Fruit fly (Drosophila melanogaster) whole organism, prepupa: ENCODE results near the gene CG44198.

Source experiments
- CG10631 ChIP-seq: fragments of 200-800 bp; sonication (Bioruptor generic); optimal IDR thresholded peaks from 2 replicates; lab custom pipeline; 2016; ENCODE audit warnings: missing biosample characterization, missing genetic modification characterization
- CG1621 ChIP-seq: fragments of 200-800 bp; sonication (Bioruptor generic); optimal IDR thresholded peaks from 3 replicates; lab custom pipeline; 2018; ENCODE audit warnings: missing biosample characterization, mild to moderate bottlenecking, missing genetic modification characterization
- CG4318 ChIP-seq: fragments of 200-800 bp; sonication (Bioruptor generic); optimal IDR thresholded peaks from 3 replicates; lab custom pipeline; 2017; ENCODE audit warnings: missing biosample characterization, mild to moderate bottlenecking, missing genetic modification characterization
- CG6163 ChIP-seq: fragments of 200-800 bp; sonication (Bioruptor generic); IDR thresholded peaks from 3 replicates; pipeline ENCODE4 v1.3.6; 2022; ENCODE audit warnings: missing biosample characterization, missing genetic modification characterization
- Ets21C ChIP-seq: fragments of 200-800 bp; sonication (Bioruptor generic); optimal IDR thresholded peaks from 3 replicates; lab custom pipeline; 2016; ENCODE audit warnings: missing biosample characterization, missing genetic modification characterization
- Gug ChIP-seq: fragments of 200-800 bp; sonication (Bioruptor generic); IDR thresholded peaks from 2 replicates; pipeline ENCODE4 v1.3.6; 2022; ENCODE audit warnings: missing biosample characterization, missing genetic modification characterization
- Hr4 ChIP-seq: fragments of 200-800 bp; sonication (Bioruptor generic); optimal IDR thresholded peaks from 3 replicates; lab custom pipeline; 2016; ENCODE audit warnings: missing biosample characterization, missing genetic modification characterization
- Met ChIP-seq: fragments of 200-800 bp; sonication (Bioruptor generic); optimal IDR thresholded peaks from 3 replicates; lab custom pipeline; 2016; ENCODE audit warnings: missing biosample characterization, missing genetic modification characterization
- OdsH ChIP-seq: fragments of 200-800 bp; sonication (Bioruptor generic); optimal IDR thresholded peaks from 3 replicates; lab custom pipeline; 2016; ENCODE audit warnings: missing biosample characterization, missing genetic modification characterization
- cyc ChIP-seq: fragments of 200-800 bp; sonication (Bioruptor generic); optimal IDR thresholded peaks from 3 replicates; lab custom pipeline; 2016; ENCODE audit warnings: missing biosample characterization, missing genetic modification characterization
- dsx ChIP-seq: fragments of 200-800 bp; optimal IDR thresholded peaks from 3 replicates; lab custom pipeline; 2019; ENCODE audit warnings: missing biosample characterization, mild to moderate bottlenecking, missing genetic modification characterization, moderate library complexity; ENCODE audit not compliant: poor library complexity, severe bottlenecking
- fd85E ChIP-seq: fragments of 200-800 bp; sonication (Bioruptor generic); optimal IDR thresholded peaks from 3 replicates; lab custom pipeline; 2016; ENCODE audit warnings: missing biosample characterization, missing genetic modification characterization
- fkh ChIP-seq: fragments of 200-800 bp; sonication (Bioruptor generic); optimal IDR thresholded peaks from 3 replicates; lab custom pipeline; 2017; ENCODE audit warnings: missing biosample characterization, mild to moderate bottlenecking, missing genetic modification characterization, moderate library complexity
- pdm3 ChIP-seq: fragments of 200-800 bp; sonication (Bioruptor generic); optimal IDR thresholded peaks from 3 replicates; lab custom pipeline; 2016; ENCODE audit warnings: missing biosample characterization, missing genetic modification characterization

DNA sequence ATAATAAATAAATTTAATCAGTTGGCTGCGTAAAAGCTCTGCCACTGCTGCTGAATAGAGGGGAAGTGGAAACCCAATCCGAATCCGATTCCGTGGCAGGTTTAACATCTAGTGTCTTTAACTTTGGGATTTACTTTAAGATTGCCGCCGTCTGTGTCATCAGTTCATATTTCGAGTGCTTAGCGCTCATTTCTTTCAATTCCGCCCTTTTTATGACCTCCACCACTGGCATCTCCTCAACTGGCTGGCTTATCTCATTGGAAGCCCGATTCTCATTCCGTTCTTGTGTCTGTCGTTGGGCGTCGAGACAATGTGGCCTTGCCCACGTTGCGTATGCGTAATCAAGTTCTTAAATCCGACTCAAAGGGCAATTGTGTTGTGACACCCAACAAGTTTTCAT, 22.0 kb upstream of the CG44198 start:
- no peak for TF ChIP-seq Ets21C (GFP tag; lab: Kevin White, UChicago)
- TF ChIP-seq cyc (GFP tag; lab: Kevin White, UChicago): no peak
- TF ChIP-seq OdsH (GFP tag; lab: Kevin White, UChicago): no peak
- no peak for TF ChIP-seq CG4318 (GFP tag; lab: Kevin White, UChicago)
- TF ChIP-seq Gug (GFP tag; lab: Robert Waterston, UW): no peak
- TF ChIP-seq dsx (GFP tag; lab: Kevin White, UChicago): no peak
- no peak for TF ChIP-seq Hr4 (GFP tag; lab: Kevin White, UChicago)
- TF ChIP-seq CG10631 (GFP tag; lab: Kevin White, UChicago): no peak
- no peak for TF ChIP-seq CG6163 (GFP tag; lab: Robert Waterston, UW)
- TF ChIP-seq pdm3 (GFP tag; lab: Kevin White, UChicago): no peak
- TF ChIP-seq CG1621: no peak
- no peak for TF ChIP-seq fd85E
- TF ChIP-seq Met (GFP tag; lab: Kevin White, UChicago): no peak
- no peak for TF ChIP-seq fkh (GFP tag; lab: Kevin White, UChicago)
